Fruit fly (Drosophila melanogaster): Measurements from ENCODE around the gene CG15021.

The CG15021 gene

DNA sequence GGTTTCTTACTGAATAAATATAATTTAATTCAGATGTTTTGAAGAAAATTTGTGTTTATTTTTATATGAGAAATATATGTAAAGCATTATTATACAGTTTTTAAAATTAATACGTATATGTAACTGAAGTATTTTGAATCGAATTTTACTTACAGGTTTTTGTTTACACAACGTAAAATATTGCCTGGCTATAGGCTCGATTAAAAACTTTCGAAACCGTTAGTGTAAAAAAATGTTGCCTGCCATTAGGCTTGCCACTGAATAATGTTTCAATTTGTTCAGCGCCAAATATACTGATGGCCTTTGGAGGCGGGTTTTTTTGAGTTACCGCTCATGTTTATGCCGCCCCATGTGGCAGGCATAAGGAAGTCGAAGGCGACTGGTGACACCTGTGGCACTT, 9.9 kb upstream of the CG15021 start:
- no peak for TF ChIP-seq CG12219 (GFP tag; optimal IDR thresholded peaks at IDR 0.05)
- no peak for TF ChIP-seq Rx (GFP tag; IDR thresholded peaks at IDR 0.05)
- TF ChIP-seq cas (GFP tag; IDR thresholded peaks at IDR 0.05), result no peak
- TF ChIP-seq CG13287 (GFP tag; IDR thresholded peaks at IDR 0.05; ENCODE audit: partially characterized antibody), result peak; percentile 20; the same call in 1 of the 2 replicates
- TF ChIP-seq crol (GFP tag; IDR thresholded peaks at IDR 0.05), result no peak
- TF ChIP-seq CG1832 (GFP tag; optimal IDR thresholded peaks at IDR 0.05), result no peak
- no peak for TF ChIP-seq NC2α (GFP tag; optimal IDR thresholded peaks at IDR 0.05)
- no peak for TF ChIP-seq CG1233 (GFP tag; optimal IDR thresholded peaks at IDR 0.05)
- no peak for TF ChIP-seq HmgZ (tag; optimal IDR thresholded peaks at IDR 0.05)
- no peak for TF ChIP-seq Doc3 (GFP tag; IDR thresholded peaks at IDR 0.05; ENCODE audit: partially characterized antibody)
- TF ChIP-seq CG6765 (GFP tag; optimal IDR thresholded peaks at IDR 0.05), result no peak
- peak; percentile 42 for TF ChIP-seq Dp (GFP tag; optimal IDR thresholded peaks at IDR 0.05)
- peak; percentile 59 for TF ChIP-seq sens (GFP tag)
- TF ChIP-seq E2f2 (GFP tag; IDR thresholded peaks at IDR 0.05), result peak; percentile 48
- TF ChIP-seq Elba2 (GFP tag; optimal IDR thresholded peaks at IDR 0.05), result no peak
- peak; percentile 28; the same call in 1 of the 3 replicates for TF ChIP-seq CG6791 (GFP tag; IDR thresholded peaks at IDR 0.05; ENCODE audit: partially characterized antibody)
- TF ChIP-seq CG8281 (tag; optimal IDR thresholded peaks at IDR 0.05), result peak; percentile 8
- no peak for TF ChIP-seq CG14667 (GFP tag; IDR thresholded peaks at IDR 0.05)
- TF ChIP-seq slbo (GFP tag; IDR thresholded peaks at IDR 0.05), result 0 out of 2 replicates have a peak, but pooled peaks have one; percentile 2
- no peak for TF ChIP-seq NfI (GFP tag; optimal IDR thresholded peaks at IDR 0.05)
- TF ChIP-seq CG10654 (GFP tag; optimal IDR thresholded peaks at IDR 0.05), result no peak
- peak; percentile 55 for TF ChIP-seq CTCF (GFP tag; optimal IDR thresholded peaks at IDR 0.05)
- no peak for TF ChIP-seq pros (GFP tag; optimal IDR thresholded peaks at IDR 0.05)
- peak; percentile 54 for TF ChIP-seq Bgb (GFP tag; IDR thresholded peaks at IDR 0.05; ENCODE audit: partially characterized antibody)
- TF ChIP-seq CG2120 (GFP tag; optimal IDR thresholded peaks at IDR 0.05), result no peak
- peak; percentile 54 for TF ChIP-seq Med (GFP tag)
- no peak for TF ChIP-seq tgo (GFP tag; IDR thresholded peaks at IDR 0.05)
- TF ChIP-seq Myb (GFP tag; optimal IDR thresholded peaks at IDR 0.05), result no peak
- no peak for TF ChIP-seq disco-r (GFP tag; optimal IDR thresholded peaks at IDR 0.05)
- no peak for TF ChIP-seq az2 (GFP tag; optimal IDR thresholded peaks at IDR 0.05)

dm6 chr3L:4428918-4429546, 7.5 kb upstream of the CG15021 start, which contains the start of gene nAChRbeta1:
nAChRbeta1 (plus strand) TSS chr3L:4429349.
- no peak for TF ChIP-seq maf-S (GFP tag; optimal IDR thresholded peaks at IDR 0.05)
- peak; percentile 66 for TF ChIP-seq CG8388 (GFP tag; optimal IDR thresholded peaks at IDR 0.05)
- peak; percentile 55 for TF ChIP-seq nerfin-1 (tag; optimal IDR thresholded peaks at IDR 0.05)
- no peak for TF ChIP-seq tin (GFP tag; optimal IDR thresholded peaks at IDR 0.05)
- no peak for TF ChIP-seq ab (GFP tag; optimal IDR thresholded peaks at IDR 0.05)
- TF ChIP-seq scrt (GFP tag; optimal IDR thresholded peaks at IDR 0.05), result peak; percentile 83
- TF ChIP-seq CG34376 (GFP tag; optimal IDR thresholded peaks at IDR 0.05), result peak; percentile 19
- TF ChIP-seq Med (GFP tag), result peak; percentile 46
- TF ChIP-seq CG13894 (tag; optimal IDR thresholded peaks at IDR 0.05), result peak; percentile 20
- TF ChIP-seq sqz (GFP tag; optimal IDR thresholded peaks at IDR 0.05), result peak; percentile 10
- peak; percentile 74 for TF ChIP-seq ewg (GFP tag; optimal IDR thresholded peaks at IDR 0.05)
- peak in 1 of 2 experiments; percentile 45 for TF ChIP-seq crp (GFP tag; optimal IDR thresholded peaks at IDR 0.05)
- TF ChIP-seq CG10462 (GFP tag; optimal IDR thresholded peaks at IDR 0.05), result no peak
- peak in 1 of 2 experiments; percentile 17 for TF ChIP-seq Trl (optimal IDR thresholded peaks at IDR 0.05)
- no peak for TF ChIP-seq Trl (GFP tag; optimal IDR thresholded peaks at IDR 0.05)
- no peak for TF ChIP-seq tll (GFP tag; optimal IDR thresholded peaks at IDR 0.05)
- TF ChIP-seq Fer3 (tag; optimal IDR thresholded peaks at IDR 0.05), result peak; percentile 20
- TF ChIP-seq lab (GFP tag; optimal IDR thresholded peaks at IDR 0.05), result peak; percentile 4
- peak; percentile 76; the same call in 1 of the 3 replicates for TF ChIP-seq CG34422 (GFP tag; IDR thresholded peaks at IDR 0.05)
- no peak for TF ChIP-seq lola (GFP tag; optimal IDR thresholded peaks at IDR 0.05)
- TF ChIP-seq CG4820 (GFP tag; optimal IDR thresholded peaks at IDR 0.05), result no peak
- TF ChIP-seq Fer1 (GFP tag; optimal IDR thresholded peaks at IDR 0.05), result peak; percentile 24
